Worm (Caenorhabditis elegans): ENCODE data around the gene ints-2.

ce11 chrV:14226373-14226772 lies 40.9 kb downstream of the ints-2 start, which contains the start of gene nep-21:
- TF ChIP-seq T22C8.4 (GFP tag; IDR thresholded peaks at IDR 0.05) (no peak), ref-1 (GFP tag; conservative IDR thresholded peaks at IDR 0.05) (no peak)

All from whole organism, midembryonic.